Fruit fly (Drosophila melanogaster): Measurements from ENCODE around the gene CG33253.

The CG33253 gene

dm6 chrX:19187624-19188085, 4.4 kb downstream of the CG33253 start, which contains the start of gene Mec2 (continued):
- peak; percentile 57 for TF ChIP-seq CG12391 (tag; optimal IDR thresholded peaks at IDR 0.05)
- TF ChIP-seq Hr78 (GFP tag; optimal IDR thresholded peaks at IDR 0.05) = peak in 1 of 2 experiments; percentile 83
- TF ChIP-seq nmo (GFP tag; optimal IDR thresholded peaks at IDR 0.05) = peak; percentile 38
- TF ChIP-seq Poxn (GFP tag; IDR thresholded peaks at IDR 0.05) = no peak
- TF ChIP-seq CG7372 (GFP tag; IDR thresholded peaks at IDR 0.05) = no peak
- TF ChIP-seq esg (GFP tag; conservative IDR thresholded peaks at IDR 0.05) = peak; percentile 58
- TF ChIP-seq CG3995 (GFP tag; optimal IDR thresholded peaks at IDR 0.05) = no peak
- TF ChIP-seq Opbp (GFP tag; IDR thresholded peaks at IDR 0.05; ENCODE audit: partially characterized antibody) = no peak
- TF ChIP-seq CG2116 (GFP tag; optimal IDR thresholded peaks at IDR 0.05) = no peak
- 0 out of 2 replicates have a peak, but pooled peaks have one; percentile 23 for TF ChIP-seq CG6689 (GFP tag; IDR thresholded peaks at IDR 0.05)
- TF ChIP-seq CG11093 (GFP tag; IDR thresholded peaks at IDR 0.05) = peak; percentile 13; the same call in 1 of the 3 replicates
- TF ChIP-seq ATbp (GFP tag; optimal IDR thresholded peaks at IDR 0.05) = peak; percentile 59
- TF ChIP-seq aop (GFP tag; IDR thresholded peaks at IDR 0.05) = peak; percentile 32; the same call in 1 of the 2 replicates
- no peak for TF ChIP-seq Hey (tag; optimal IDR thresholded peaks at IDR 0.05)
- TF ChIP-seq bsh (GFP tag; optimal IDR thresholded peaks at IDR 0.05) = peak; percentile 17 to 70
- no peak for TF ChIP-seq hth (optimal IDR thresholded peaks at IDR 0.05)
- TF ChIP-seq NC2β (GFP tag; optimal IDR thresholded peaks at IDR 0.05) = peak; percentile 5
- TF ChIP-seq gcm (GFP tag; optimal IDR thresholded peaks at IDR 0.05) = no peak
- peak; percentile 27 for TF ChIP-seq mam (GFP tag; optimal IDR thresholded peaks at IDR 0.05)
- TF ChIP-seq br (optimal IDR thresholded peaks at IDR 0.05) = no peak
- no peak for TF ChIP-seq CG33213 (GFP tag; optimal IDR thresholded peaks at IDR 0.05)
- peak; percentile 41 for TF ChIP-seq ind (GFP tag; optimal IDR thresholded peaks at IDR 0.05)
- TF ChIP-seq PHDP (tag; optimal IDR thresholded peaks at IDR 0.05) = peak; percentile 50
- TF ChIP-seq lov (optimal IDR thresholded peaks at IDR 0.05) = no peak
- TF ChIP-seq lov (GFP tag; IDR thresholded peaks at IDR 0.05) = no peak
- TF ChIP-seq lmd (GFP tag; IDR thresholded peaks at IDR 0.05) = peak; percentile 37
- peak; percentile 62 for TF ChIP-seq HLH3B (GFP tag; IDR thresholded peaks at IDR 0.05)
- peak; percentile 47; the same call in 1 of the 2 replicates for TF ChIP-seq ara (GFP tag; IDR thresholded peaks at IDR 0.05)
- TF ChIP-seq CHES-1-like (GFP tag; optimal IDR thresholded peaks at IDR 0.05) = peak; percentile 58
- no peak for TF ChIP-seq en (GFP tag; optimal IDR thresholded peaks at IDR 0.05)
- TF ChIP-seq CG16815 (GFP tag; optimal IDR thresholded peaks at IDR 0.05) = peak; percentile 27
- TF ChIP-seq CG6765 (GFP tag; optimal IDR thresholded peaks at IDR 0.05) = no peak
- peak; percentile 12 for TF ChIP-seq CG12071 (GFP tag; optimal IDR thresholded peaks at IDR 0.05)
- peak; percentile 41; the same call in 1 of the 2 replicates for TF ChIP-seq vvl (GFP tag; IDR thresholded peaks at IDR 0.05)
- no peak for TF ChIP-seq CG4854 (GFP tag; optimal IDR thresholded peaks at IDR 0.05)
- TF ChIP-seq grn (GFP tag; optimal IDR thresholded peaks at IDR 0.05) = no peak
- TF ChIP-seq CG5245 (GFP tag; optimal IDR thresholded peaks at IDR 0.05) = peak; percentile 40
- peak; percentile 16 for TF ChIP-seq fu2 (GFP tag; optimal IDR thresholded peaks at IDR 0.05)
- TF ChIP-seq CG8924 (tag; optimal IDR thresholded peaks at IDR 0.05) = peak; percentile 22
- 0 out of 2 replicates have a peak, but pooled peaks have one; percentile 25 for TF ChIP-seq CG1024 (GFP tag; IDR thresholded peaks at IDR 0.05)
- no peak for TF ChIP-seq Nf-YC (tag; optimal IDR thresholded peaks at IDR 0.05)
- peak; percentile 60 for TF ChIP-seq zfh2 (GFP tag; optimal IDR thresholded peaks at IDR 0.05)
- TF ChIP-seq luna (GFP tag; optimal IDR thresholded peaks at IDR 0.05) = no peak
- TF ChIP-seq zen (tag; optimal IDR thresholded peaks at IDR 0.05) = no peak
- TF ChIP-seq pum (GFP tag; optimal IDR thresholded peaks at IDR 0.05) = peak; percentile 23
- no peak for TF ChIP-seq h (optimal IDR thresholded peaks at IDR 0.05)
- no peak for TF ChIP-seq CG8281 (tag; optimal IDR thresholded peaks at IDR 0.05)
- TF ChIP-seq row (GFP tag; IDR thresholded peaks at IDR 0.05) = peak; percentile 86
- no peak for TF ChIP-seq pros (GFP tag; optimal IDR thresholded peaks at IDR 0.05)
- peak; percentile 39 for TF ChIP-seq Rfx (GFP tag; IDR thresholded peaks at IDR 0.05)
- TF ChIP-seq tgo (GFP tag; IDR thresholded peaks at IDR 0.05) = peak; percentile 55
- no peak for TF ChIP-seq odd (GFP tag; optimal IDR thresholded peaks at IDR 0.05)

Data from whole organism, embryonic.